Worm (Caenorhabditis elegans) whole organism, mixed stage, embryonic: ENCODE results near the gene F38H4.3.

Experiments used
- M03D4.4 ChIP-seq: sonication (generic microtip); optimal IDR thresholded peaks from 2 replicates; lab custom pipeline; 2017; ENCODE audit warnings: mild to moderate bottlenecking, missing genetic modification characterization, missing compliant biosample characterization
- bed-3 ChIP-seq: fragments of 200-800 bp; sonication (Bioruptor generic); optimal IDR thresholded peaks from 3 replicates; lab custom pipeline; 2018; ENCODE audit warnings: mild to moderate bottlenecking, missing genetic modification characterization, moderate library complexity, missing compliant biosample characterization
- blmp-1 ChIP-seq: fragments of 150-350 bp; optimal IDR thresholded peaks from 2 replicates; lab custom pipeline; 2014; ENCODE audit warnings: missing biosample characterization, missing genetic modification characterization
- ceh-43 ChIP-seq: fragments of 200-800 bp; sonication (Bioruptor generic); optimal IDR thresholded peaks from 2 replicates; lab custom pipeline; 2018; ENCODE audit warnings: mild to moderate bottlenecking, missing genetic modification characterization, moderate library complexity, missing compliant biosample characterization
- ceh-83 ChIP-seq: fragments of 200-800 bp; sonication (Bioruptor generic); optimal IDR thresholded peaks from 2 replicates; lab custom pipeline; 2018; ENCODE audit warnings: mild to moderate bottlenecking, missing genetic modification characterization, missing compliant biosample characterization
- ces-1 ChIP-seq: fragments of 150-350 bp; optimal IDR thresholded peaks from 2 replicates; lab custom pipeline; 2014; ENCODE audit warnings: missing biosample characterization, missing genetic modification reagents, missing genetic modification characterization
- cnd-1 ChIP-seq: fragments of 200-800 bp; sonication (Bioruptor generic); optimal IDR thresholded peaks from 2 replicates; lab custom pipeline; 2018; ENCODE audit warnings: mild to moderate bottlenecking, missing genetic modification characterization, missing compliant biosample characterization
- elt-1 ChIP-seq: sonication (generic microtip); optimal IDR thresholded peaks from 2 replicates; lab custom pipeline; 2017; ENCODE audit warnings: missing genetic modification characterization, mild to moderate bottlenecking, missing compliant biosample characterization, antibody characterized with exemption, moderate library complexity, borderline replicate concordance; ENCODE audit not compliant: insufficient read depth
- elt-3 ChIP-seq: fragments of 150-350 bp; optimal IDR thresholded peaks from 2 replicates; lab custom pipeline; 2014; ENCODE audit warnings: missing biosample characterization, missing genetic modification characterization
- flh-1 ChIP-seq: fragments of 200-800 bp; sonication (Bioruptor generic); optimal IDR thresholded peaks from 2 replicates; lab custom pipeline; 2018; ENCODE audit warnings: mild to moderate bottlenecking, missing genetic modification characterization, moderate library complexity, missing compliant biosample characterization
- ham-2 ChIP-seq: fragments of 200-800 bp; sonication (Bioruptor generic); optimal IDR thresholded peaks from 2 replicates; lab custom pipeline; 2018; ENCODE audit warnings: mild to moderate bottlenecking, missing genetic modification characterization, missing compliant biosample characterization
- hlh-1 ChIP-seq: fragments of 150-350 bp; optimal IDR thresholded peaks from 2 replicates; lab custom pipeline; 2014; ENCODE audit warnings: missing biosample characterization, missing genetic modification reagents, missing genetic modification characterization
- lin-32 ChIP-seq: fragments of 200-800 bp; sonication (Bioruptor generic); optimal IDR thresholded peaks from 2 replicates; lab custom pipeline; 2018; ENCODE audit warnings: mild to moderate bottlenecking, missing genetic modification characterization, missing compliant biosample characterization
- lsy-2 ChIP-seq: fragments of 150-350 bp; optimal IDR thresholded peaks from 2 replicates; lab custom pipeline; 2014; ENCODE audit warnings: missing biosample characterization, missing genetic modification characterization
- mab-5 ChIP-seq: fragments of 150-350 bp; optimal IDR thresholded peaks from 2 replicates; lab custom pipeline; 2014; ENCODE audit warnings: missing biosample characterization, missing genetic modification characterization
- mep-1 ChIP-seq: fragments of 150-350 bp; optimal IDR thresholded peaks from 2 replicates; lab custom pipeline; 2017; ENCODE audit warnings: missing biosample characterization, missing genetic modification reagents, missing genetic modification characterization, inconsistent platforms
- mls-2 ChIP-seq: sonication (generic microtip); optimal IDR thresholded peaks from 2 replicates; lab custom pipeline; 2016; ENCODE audit warnings: mild to moderate bottlenecking, missing genetic modification characterization, moderate library complexity, missing compliant biosample characterization
- nhr-12 ChIP-seq: fragments of 150-350 bp; optimal IDR thresholded peaks from 2 replicates; lab custom pipeline; 2014; ENCODE audit warnings: missing biosample characterization, missing genetic modification characterization
- nhr-2 ChIP-seq: fragments of 150-350 bp; optimal IDR thresholded peaks from 2 replicates; lab custom pipeline; 2014; ENCODE audit warnings: missing biosample characterization, missing genetic modification characterization
- nhr-237 ChIP-seq: fragments of 150-350 bp; optimal IDR thresholded peaks from 2 replicates; lab custom pipeline; 2014; ENCODE audit warnings: missing biosample characterization, missing genetic modification characterization
- nhr-28 ChIP-seq: fragments of 150-350 bp; optimal IDR thresholded peaks from 2 replicates; lab custom pipeline; 2014; ENCODE audit warnings: missing biosample characterization, missing genetic modification characterization
- nhr-76 ChIP-seq: sonication (generic microtip); optimal IDR thresholded peaks from 2 replicates; lab custom pipeline; 2017; ENCODE audit warnings: missing biosample characterization, missing genetic modification characterization
- pha-4 ChIP-seq: fragments of 150-350 bp; optimal IDR thresholded peaks from 2 replicates; lab custom pipeline; 2018; ENCODE audit warnings: missing biosample characterization, missing genetic modification reagents, missing genetic modification characterization
- sem-2 ChIP-seq: fragments of 200-800 bp; sonication (Bioruptor generic); optimal IDR thresholded peaks from 2 replicates; lab custom pipeline; 2018; ENCODE audit warnings: mild to moderate bottlenecking, missing genetic modification characterization, missing compliant biosample characterization
- snpc-4 ChIP-seq: fragments of 150-350 bp; optimal IDR thresholded peaks from 2 replicates; lab custom pipeline; 2014; ENCODE audit warnings: missing biosample characterization, missing genetic modification characterization
- sptf-1 ChIP-seq: sonication (generic microtip); optimal IDR thresholded peaks from 2 replicates; lab custom pipeline; 2017; ENCODE audit warnings: mild to moderate bottlenecking, missing genetic modification characterization, moderate library complexity, missing compliant biosample characterization
- unc-120 ChIP-seq: sonication (generic microtip); optimal IDR thresholded peaks from 2 replicates; lab custom pipeline; 2017; ENCODE audit warnings: missing genetic modification characterization, missing compliant biosample characterization; ENCODE audit not compliant: poor library complexity, severe bottlenecking
- unc-39 ChIP-seq: fragments of 150-350 bp; optimal IDR thresholded peaks from 2 replicates; lab custom pipeline; 2014; ENCODE audit warnings: missing biosample characterization, missing genetic modification characterization
- unc-62 ChIP-seq: fragments of 150-350 bp; optimal IDR thresholded peaks from 2 replicates; lab custom pipeline; 2014; ENCODE audit warnings: missing biosample characterization, missing genetic modification reagents, missing genetic modification characterization
- zip-8 ChIP-seq: fragments of 150-350 bp; optimal IDR thresholded peaks from 2 replicates; lab custom pipeline; 2014; ENCODE audit warnings: missing biosample characterization, missing genetic modification characterization
- ztf-11 ChIP-seq: fragments of 150-350 bp; optimal IDR thresholded peaks from 2 replicates; lab custom pipeline; 2014; ENCODE audit warnings: missing biosample characterization, missing genetic modification characterization

F38H4.3 gene

DNA sequence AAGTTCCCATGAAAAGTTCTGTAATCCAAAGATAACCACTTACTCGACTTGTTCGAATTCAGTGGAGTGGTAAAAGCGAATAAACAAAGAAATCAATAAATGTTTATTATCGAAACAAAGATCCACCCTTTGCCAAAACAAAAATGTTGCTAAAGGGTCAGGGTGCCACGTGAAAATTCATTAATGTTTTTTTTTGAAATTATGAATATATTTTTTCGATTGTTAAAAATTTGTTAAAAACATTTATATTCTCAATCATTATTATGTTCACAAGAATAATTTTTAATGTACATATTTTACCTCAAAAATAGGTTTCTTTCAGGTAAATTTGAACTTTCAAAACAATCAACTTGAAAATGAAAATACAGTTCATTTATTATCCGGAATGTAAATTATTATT, 39.2 kb upstream of the F38H4.3 start, which contains the start of gene H01G02.4:
Gene H01G02.4 (minus strand): TSS at position 101 of the 400 bp plus-strand sequence.
- TF ChIP-seq unc-62 (GFP tag; lab: Kevin White, UChicago), result no peak
- no peak for TF ChIP-seq lin-32 (GFP tag; lab: Kevin White, UChicago)
- no peak for TF ChIP-seq flh-1
- no peak for TF ChIP-seq nhr-76
- no peak for TF ChIP-seq M03D4.4 (tag; lab: Kevin White, UChicago)
- TF ChIP-seq ceh-83 (GFP tag; lab: Kevin White, UChicago), result no peak
- TF ChIP-seq nhr-28 (tag; lab: Kevin White, UChicago), result no peak
- TF ChIP-seq mab-5 (tag; lab: Kevin White, UChicago), result no peak
- TF ChIP-seq sem-2 (GFP tag; lab: Kevin White, UChicago), result no peak
- TF ChIP-seq lsy-2 (tag; lab: Kevin White, UChicago), result no peak
- TF ChIP-seq snpc-4 (tag; lab: Kevin White, UChicago), result no peak

ce11 chrIV:11804053-11804452, 38.2 kb upstream of the F38H4.3 start, which contains the start of gene H01G02.1:
Gene H01G02.1, minus strand, starts transcription at chrIV:11804153.
- TF ChIP-seq sptf-1 (tag; lab: Kevin White, UChicago) (no peak), mep-1 (tag; lab: Kevin White, UChicago) (no peak), elt-1 (tag; lab: Kevin White, UChicago) (no peak), mab-5 (tag; lab: Kevin White, UChicago) (no peak), blmp-1 (tag; lab: Kevin White, UChicago) (no peak), snpc-4 (tag; lab: Kevin White, UChicago) (no peak), flh-1 (no peak), pha-4 (tag; lab: Kevin White, UChicago) (no peak), hlh-1 (tag; lab: Kevin White, UChicago) (no peak), elt-3 (tag; lab: Kevin White, UChicago) (no peak), unc-120 (tag; lab: Kevin White, UChicago) (no peak), ztf-11 (no peak), nhr-12 (tag; lab: Kevin White, UChicago) (no peak)

ce11 chrIV:11809047-11809446, 33.2 kb upstream of the F38H4.3 start:
- TF ChIP-seq elt-3 (tag; lab: Kevin White, UChicago), result peak; percentile 40
- no peak for TF ChIP-seq unc-62 (GFP tag; lab: Kevin White, UChicago)
- TF ChIP-seq, all 35 proteins: peak for 1

ce11 chrIV:11809708-11810114, 32.5 kb upstream of the F38H4.3 start:
- TF ChIP-seq mab-5 (tag; lab: Kevin White, UChicago) (no peak), M03D4.4 (tag; lab: Kevin White, UChicago) (no peak), nhr-237 (tag; lab: Kevin White, UChicago) (peak; percentile 29), ces-1 (peak; percentile 61), mep-1 (tag; lab: Kevin White, UChicago) (peak; percentile 31), nhr-12 (tag; lab: Kevin White, UChicago) (no peak), unc-120 (tag; lab: Kevin White, UChicago) (peak; percentile 77), unc-62 (GFP tag; lab: Kevin White, UChicago) (peak; percentile 42)

ce11 chrIV:11812017-11812416, 30.2 kb upstream of the F38H4.3 start:
- TF ChIP-seq unc-39 (tag; lab: Kevin White, UChicago), result no peak
- TF ChIP-seq ceh-43 (GFP tag; lab: Kevin White, UChicago), result no peak
- no peak for TF ChIP-seq ztf-11
- no peak for TF ChIP-seq cnd-1
- TF ChIP-seq zip-8 (tag; lab: Kevin White, UChicago), result no peak
- no peak for TF ChIP-seq nhr-2 (tag; lab: Kevin White, UChicago)
- no peak for TF ChIP-seq mls-2
- no peak for TF ChIP-seq ham-2 (GFP tag; lab: Kevin White, UChicago)
- TF ChIP-seq mab-5 (tag; lab: Kevin White, UChicago), result no peak
- TF ChIP-seq ces-1, result no peak
- TF ChIP-seq ceh-83 (GFP tag; lab: Kevin White, UChicago), result no peak

- TF ChIP-seq hlh-1 (tag; lab: Kevin White, UChicago) (peak; percentile 34), bed-3 (GFP tag; lab: Kevin White, UChicago) (no peak)
These were observed 28.3 kb upstream of the F38H4.3 start, which contains the start of gene M117.1 for ce11 chrIV:11813901-11814300. Gene M117.1, plus strand, starts transcription at chrIV:11814247.
